Worm (Caenorhabditis elegans) whole organism, L3 larva: ENCODE results near the gene moc-1.

ENCODE experiments used
- ZK546.5 ChIP-seq: sonication (generic microtip); optimal IDR thresholded peaks from 2 replicates; lab custom pipeline; 2017; ENCODE audit warnings: missing biosample characterization, missing genetic modification characterization
- aly-2 ChIP-seq: fragments of 150-350 bp; optimal IDR thresholded peaks from 2 replicates; lab custom pipeline; 2014; ENCODE audit warnings: missing biosample characterization, missing genetic modification characterization
- ama-1 ChIP-seq: fragments of 150-350 bp; optimal IDR thresholded peaks from 2 replicates; lab custom pipeline; 2018
- ceh-16 ChIP-seq: sonication (generic microtip); optimal IDR thresholded peaks from 2 replicates; lab custom pipeline; 2017; ENCODE audit warnings: missing biosample characterization, missing genetic modification characterization
- ceh-28 ChIP-seq: fragments of 150-350 bp; optimal IDR thresholded peaks from 2 replicates; lab custom pipeline; 2014; ENCODE audit warnings: missing biosample characterization, missing genetic modification reagents, missing genetic modification characterization
- ceh-82 ChIP-seq: fragments of 150-350 bp; optimal IDR thresholded peaks from 2 replicates; lab custom pipeline; 2014; ENCODE audit warnings: missing biosample characterization, missing genetic modification characterization
- ceh-9 ChIP-seq: sonication (generic microtip); optimal IDR thresholded peaks from 2 replicates; lab custom pipeline; 2018; ENCODE audit warnings: missing biosample characterization, missing genetic modification characterization
- daf-12 ChIP-seq: fragments of 150-350 bp; optimal IDR thresholded peaks from 2 replicates; lab custom pipeline; 2014; ENCODE audit warnings: missing biosample characterization, missing genetic modification reagents, missing genetic modification characterization
- egl-27 ChIP-seq: sonication (generic microtip); optimal IDR thresholded peaks from 4 replicates; lab custom pipeline; 2017; ENCODE audit warnings: missing biosample characterization, missing genetic modification reagents, missing genetic modification characterization
- egl-5 ChIP-seq: fragments of 150-350 bp; optimal IDR thresholded peaks from 2 replicates; lab custom pipeline; 2017; ENCODE audit warnings: missing biosample characterization, missing genetic modification reagents, missing genetic modification characterization, inconsistent platforms
- elt-1 ChIP-seq: fragments of 150-350 bp; optimal IDR thresholded peaks from 2 replicates; lab custom pipeline; 2014; ENCODE audit warnings: missing biosample characterization, missing genetic modification characterization
- elt-2 ChIP-seq: sonication (generic microtip); optimal IDR thresholded peaks from 2 replicates; lab custom pipeline; 2016; ENCODE audit warnings: missing genetic modification reagents, mild to moderate bottlenecking, missing genetic modification characterization, missing compliant biosample characterization
- elt-3 ChIP-seq, 3 experiments: fragments of 150-350 bp in 1 of 3; sonication (generic microtip) in 2 of 3; optimal IDR thresholded peaks; 2 replicates in 2 of 3; 4 replicates in 1 of 3; lab custom pipeline; 2014 to 2017; ENCODE audit warnings: missing biosample characterization in 3 of 3, missing genetic modification characterization in 3 of 3
- eor-1 ChIP-seq, 2 experiments: fragments of 150-350 bp; optimal IDR thresholded peaks; 2 replicates each; lab custom pipeline; 2014 to 2018; ENCODE audit warnings: missing biosample characterization in 2 of 2, missing genetic modification characterization in 2 of 2
- fkh-10 ChIP-seq: sonication (generic microtip); optimal IDR thresholded peaks from 2 replicates; lab custom pipeline; 2017; ENCODE audit warnings: missing biosample characterization, missing genetic modification reagents, missing genetic modification characterization
- fkh-2 ChIP-seq: fragments of 150-350 bp; optimal IDR thresholded peaks from 2 replicates; lab custom pipeline; 2014; ENCODE audit warnings: missing biosample characterization, missing genetic modification reagents, missing genetic modification characterization
- fos-1 ChIP-seq: fragments of 150-350 bp; optimal IDR thresholded peaks from 2 replicates; lab custom pipeline; 2014; ENCODE audit warnings: missing biosample characterization, missing genetic modification characterization
- hmg-11 ChIP-seq: sonication (generic microtip); optimal IDR thresholded peaks from 2 replicates; lab custom pipeline; 2016; ENCODE audit warnings: missing genetic modification characterization, missing compliant biosample characterization
- jun-1 ChIP-seq: fragments of 150-350 bp; optimal IDR thresholded peaks from 2 replicates; lab custom pipeline; 2014; ENCODE audit warnings: missing biosample characterization, missing genetic modification reagents, missing genetic modification characterization
- lin-15B ChIP-seq: fragments of 150-350 bp; optimal IDR thresholded peaks from 2 replicates; lab custom pipeline; 2014; ENCODE audit warnings: missing biosample characterization, missing genetic modification characterization
- lin-39 ChIP-seq: fragments of 150-350 bp; optimal IDR thresholded peaks from 2 replicates; lab custom pipeline; 2018; ENCODE audit warnings: missing biosample characterization, missing genetic modification reagents, missing genetic modification characterization
- lsy-12 ChIP-seq: sonication (generic microtip); optimal IDR thresholded peaks from 2 replicates; lab custom pipeline; 2016; ENCODE audit warnings: mild to moderate bottlenecking, missing genetic modification characterization, missing compliant biosample characterization
- mdl-1 ChIP-seq: fragments of 150-350 bp; optimal IDR thresholded peaks from 2 replicates; lab custom pipeline; 2014; ENCODE audit warnings: missing biosample characterization, missing genetic modification characterization
- nfya-1 ChIP-seq: sonication (generic microtip); optimal IDR thresholded peaks from 2 replicates; lab custom pipeline; 2017; ENCODE audit warnings: missing genetic modification characterization, mild to moderate bottlenecking, missing compliant biosample characterization, antibody characterized with exemption, moderate library complexity; ENCODE audit not compliant: insufficient read depth
- nhr-12 ChIP-seq: fragments of 150-350 bp; optimal IDR thresholded peaks from 2 replicates; lab custom pipeline; 2014; ENCODE audit warnings: missing biosample characterization, missing genetic modification characterization
- nhr-23 ChIP-seq: fragments of 150-350 bp; optimal IDR thresholded peaks from 2 replicates; lab custom pipeline; 2014; ENCODE audit warnings: missing biosample characterization, missing genetic modification reagents, missing genetic modification characterization
- nhr-237 ChIP-seq: fragments of 150-350 bp; optimal IDR thresholded peaks from 2 replicates; lab custom pipeline; 2014; ENCODE audit warnings: missing biosample characterization, missing genetic modification characterization
- nhr-25 ChIP-seq: sonication (generic microtip); optimal IDR thresholded peaks from 2 replicates; lab custom pipeline; 2017; ENCODE audit warnings: missing biosample characterization, missing genetic modification characterization
- nhr-28 ChIP-seq: fragments of 150-350 bp; optimal IDR thresholded peaks from 2 replicates; lab custom pipeline; 2014; ENCODE audit warnings: missing biosample characterization, missing genetic modification characterization
- nhr-43 ChIP-seq: sonication (generic microtip); optimal IDR thresholded peaks from 2 replicates; lab custom pipeline; 2016; ENCODE audit warnings: mild to moderate bottlenecking, missing genetic modification characterization, missing compliant biosample characterization; ENCODE audit not compliant: poor library complexity, severe bottlenecking
- nhr-67 ChIP-seq: fragments of 150-350 bp; optimal IDR thresholded peaks from 2 replicates; lab custom pipeline; 2014; ENCODE audit warnings: missing biosample characterization, missing genetic modification characterization
- nhr-76 ChIP-seq: fragments of 150-350 bp; sonication (generic microtip); optimal IDR thresholded peaks from 5 replicates; lab custom pipeline; 2014; ENCODE audit warnings: missing biosample characterization, missing genetic modification characterization
- nhr-77 ChIP-seq: fragments of 150-350 bp; optimal IDR thresholded peaks from 2 replicates; lab custom pipeline; 2014; ENCODE audit warnings: missing biosample characterization, missing genetic modification characterization
- pha-4 ChIP-seq: fragments of 150-350 bp; optimal IDR thresholded peaks from 2 replicates; lab custom pipeline; 2014; ENCODE audit warnings: missing biosample characterization, missing genetic modification reagents, missing genetic modification characterization
- pqm-1 ChIP-seq: fragments of 150-350 bp; optimal IDR thresholded peaks from 2 replicates; lab custom pipeline; 2017; ENCODE audit warnings: missing biosample characterization, missing genetic modification characterization, inconsistent platforms
- sea-2 ChIP-seq: fragments of 150-350 bp; sonication (generic microtip); optimal IDR thresholded peaks from 4 replicates; lab custom pipeline; 2014; ENCODE audit warnings: missing biosample characterization, missing genetic modification reagents, missing genetic modification characterization
- skn-1 ChIP-seq: fragments of 150-350 bp; optimal IDR thresholded peaks from 2 replicates; lab custom pipeline; 2014; ENCODE audit warnings: missing biosample characterization, missing genetic modification characterization
- snpc-4 ChIP-seq: fragments of 150-350 bp; optimal IDR thresholded peaks from 2 replicates; lab custom pipeline; 2014; ENCODE audit warnings: missing biosample characterization, missing genetic modification characterization
- tbx-2 ChIP-seq: sonication (generic microtip); optimal IDR thresholded peaks from 2 replicates; lab custom pipeline; 2016; ENCODE audit warnings: mild to moderate bottlenecking, missing genetic modification characterization, missing compliant biosample characterization
- unc-39 ChIP-seq: sonication (generic microtip); optimal IDR thresholded peaks from 4 replicates; lab custom pipeline; 2017; ENCODE audit warnings: missing biosample characterization, missing genetic modification characterization
- unc-62 ChIP-seq: fragments of 150-350 bp; sonication (generic microtip); optimal IDR thresholded peaks from 4 replicates; lab custom pipeline; 2014; ENCODE audit warnings: missing biosample characterization, missing genetic modification reagents, missing genetic modification characterization
- zag-1 ChIP-seq: fragments of 150-350 bp; optimal IDR thresholded peaks from 2 replicates; lab custom pipeline; 2014; ENCODE audit warnings: missing biosample characterization, missing genetic modification characterization
- ztf-11 ChIP-seq: fragments of 150-350 bp; optimal IDR thresholded peaks from 2 replicates; lab custom pipeline; 2014; ENCODE audit warnings: missing biosample characterization, missing genetic modification characterization
- ztf-4 ChIP-seq: fragments of 150-350 bp; optimal IDR thresholded peaks from 2 replicates; lab custom pipeline; 2014; ENCODE audit warnings: missing biosample characterization, missing genetic modification characterization

Gene moc-1

ce11 chrX:10150918-10151317 lies 12.5 kb upstream of the moc-1 start:
- TF ChIP-seq nhr-28 (tag; lab: Kevin White, UChicago) (no peak), ztf-11 (tag; lab: Kevin White, UChicago) (no peak), lsy-12 (tag; lab: Kevin White, UChicago) (no peak), ceh-9 (no peak), jun-1 (tag; lab: Kevin White, UChicago) (no peak), pqm-1 (tag; lab: Kevin White, UChicago) (no peak), elt-2 (no peak), egl-27 (tag; lab: Kevin White, UChicago) (no peak), lin-39 (tag; lab: Kevin White, UChicago) (no peak), lin-15B (tag; lab: Kevin White, UChicago) (no peak)

DNA sequence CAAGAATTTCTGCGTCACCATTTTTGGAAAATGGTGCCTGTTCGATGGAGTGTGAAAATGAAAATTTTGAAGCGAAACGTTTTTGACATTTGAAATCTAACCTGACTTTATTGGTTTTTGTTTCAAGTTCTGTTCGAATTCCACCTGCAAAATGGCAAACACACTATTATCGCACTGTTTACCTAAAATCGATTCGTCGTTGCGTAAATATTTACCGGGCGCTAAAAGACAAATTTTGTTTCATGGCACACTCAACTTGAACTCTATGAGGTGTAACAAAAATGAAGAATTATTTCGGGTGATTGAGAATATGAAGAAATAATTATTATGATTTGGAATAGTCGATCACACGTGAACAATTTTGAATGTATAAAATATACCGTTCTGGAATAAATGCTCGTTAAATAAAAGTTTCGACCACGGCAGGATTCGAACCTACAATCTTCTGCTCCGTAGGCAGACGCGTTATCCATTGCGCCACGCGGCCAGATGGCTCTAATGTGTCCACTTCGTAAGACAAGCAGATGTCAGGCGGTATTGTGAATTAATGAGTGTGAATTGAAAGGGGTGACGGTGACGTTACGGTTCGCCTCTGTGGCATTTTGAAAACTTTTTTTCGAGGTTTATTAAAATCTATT lies 9.9 kb upstream of the moc-1 start:
- TF ChIP-seq pha-4 (tag; lab: Kevin White, UChicago) (peak; percentile 97), elt-2 (peak; percentile 24), skn-1 (tag; lab: Kevin White, UChicago) (no peak), nhr-43 (tag; lab: Kevin White, UChicago) (peak; percentile 45)

- no peak for TF ChIP-seq ztf-11 (tag; lab: Kevin White, UChicago)
- no peak for TF ChIP-seq unc-39
- no peak for TF ChIP-seq fkh-10
- TF ChIP-seq nhr-76 (tag; lab: Kevin White, UChicago) = no peak
- no peak for TF ChIP-seq ceh-82
- peak; percentile 54 for TF ChIP-seq nhr-25 (tag; lab: Kevin White, UChicago)
- TF ChIP-seq elt-1 (tag; lab: Kevin White, UChicago) = no peak
- no peak for TF ChIP-seq nhr-77 (tag; lab: Kevin White, UChicago)
- no peak for TF ChIP-seq tbx-2 (tag; lab: Kevin White, UChicago)
- TF ChIP-seq nhr-12 (tag; lab: Kevin White, UChicago) = no peak
- no peak for TF ChIP-seq egl-5
- no peak for TF ChIP-seq lsy-12 (tag; lab: Kevin White, UChicago)
- TF ChIP-seq nhr-23 = no peak
- TF ChIP-seq unc-62 = peak; percentile 92
Measured at ce11 chrX:10147236-10147635, 8.8 kb upstream of the moc-1 start.

ce11 chrX:10146592-10146991 lies 8.2 kb upstream of the moc-1 start, which contains the start of gene unc-115:
unc-115 (plus strand) TSS chrX:10146892.
- TF ChIP-seq fkh-10 (no peak), aly-2 (tag; lab: Kevin White, UChicago) (no peak), daf-12 (tag; lab: Kevin White, UChicago) (no peak), ceh-28 (tag; lab: Kevin White, UChicago) (peak; percentile 90), lsy-12 (tag; lab: Kevin White, UChicago) (peak; percentile 91), unc-62 (peak; percentile 1), unc-39 (no peak), hmg-11 (peak; percentile 95), ceh-16 (no peak), sea-2 (GFP tag; lab: Kevin White, UChicago) (no peak), elt-2 (peak; percentile 56), nhr-76 (tag; lab: Kevin White, UChicago) (no peak), nhr-23 (peak; percentile 66), elt-3 (tag; optimal IDR thresholded peaks at IDR 0.05; lab: Kevin White, UChicago) (no peak), zag-1 (tag; lab: Kevin White, UChicago) (peak; percentile 59), lin-15B (tag; lab: Kevin White, UChicago) (peak; percentile 35), nhr-67 (tag; lab: Kevin White, UChicago) (no peak), ztf-11 (tag; lab: Kevin White, UChicago) (no peak), nhr-77 (tag; lab: Kevin White, UChicago) (no peak), nhr-28 (tag; lab: Kevin White, UChicago) (no peak), egl-27 (tag; lab: Kevin White, UChicago) (peak; percentile 71), eor-1 (tag; optimal IDR thresholded peaks at IDR 0.05; lab: Kevin White, UChicago) (no peak), nhr-25 (tag; lab: Kevin White, UChicago) (peak; percentile 62), ama-1 (lab: Kevin White, UChicago) (no peak), mdl-1 (tag; lab: Kevin White, UChicago) (peak; percentile 74), fkh-2 (tag; lab: Kevin White, UChicago) (no peak), fos-1 (tag; lab: Kevin White, UChicago) (no peak), pha-4 (tag; lab: Kevin White, UChicago) (peak; percentile 81), skn-1 (tag; lab: Kevin White, UChicago) (peak; percentile 54), nhr-237 (no peak), nhr-43 (tag; lab: Kevin White, UChicago) (peak; percentile 63), nfya-1 (peak; percentile 95), ceh-9 (no peak), snpc-4 (tag; lab: Kevin White, UChicago) (peak; percentile 52), ztf-4 (tag; lab: Kevin White, UChicago) (no peak), egl-5 (peak; percentile 58), ceh-82 (peak; percentile 71), jun-1 (tag; lab: Kevin White, UChicago) (peak; percentile 74), tbx-2 (tag; lab: Kevin White, UChicago) (peak; percentile 87), ZK546.5 (no peak), pqm-1 (tag; lab: Kevin White, UChicago) (no peak)
